Worm (Caenorhabditis elegans): ENCODE results near the gene Y43F8C.11.

Gene Y43F8C.11

DNA sequence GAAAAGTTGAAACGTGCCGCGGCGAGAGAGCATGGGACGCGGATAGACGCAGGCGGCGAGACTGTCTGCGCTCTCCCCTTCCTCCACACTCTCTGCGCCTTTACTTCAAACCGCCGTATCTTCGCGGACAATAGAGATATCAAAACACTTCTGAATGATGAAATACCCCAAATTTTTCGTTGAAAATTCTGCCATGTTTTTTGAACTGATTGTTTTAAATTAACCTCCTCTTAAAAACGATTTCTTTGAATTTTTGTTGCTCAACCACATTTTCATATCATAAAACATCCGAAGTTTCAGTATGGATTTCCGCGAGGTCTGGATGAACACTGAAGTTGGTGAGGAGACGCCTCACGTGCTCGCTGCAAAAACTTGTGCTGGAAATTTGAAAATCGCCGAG lies at the start of gene Y43F8C.11:
Y43F8C.11 (plus strand) TSS at position 301 of the 400 bp plus-strand sequence.
- TF ChIP-seq F13H6.1 (tag; optimal IDR thresholded peaks at IDR 0.05) (no peak), K09A11.1 (tag; optimal IDR thresholded peaks at IDR 0.05; ENCODE audit: insufficient read depth) (no peak), nhr-232 (tag; optimal IDR thresholded peaks at IDR 0.05) (no peak), ceh-48 (tag; optimal IDR thresholded peaks at IDR 0.05) (no peak), T23F11.4 (GFP tag; optimal IDR thresholded peaks at IDR 0.05) (no peak), pqm-1 (tag; optimal IDR thresholded peaks at IDR 0.05) (no peak), fkh-10 (GFP tag; optimal IDR thresholded peaks at IDR 0.05) (no peak), pat-9 (tag; optimal IDR thresholded peaks at IDR 0.05) (no peak)

ce11 chrV:19622440-19622914 lies 47.6 kb upstream of the Y43F8C.11 start, which contains the start of gene Y43F8C.3:
Gene Y43F8C.3, minus strand, starts transcription at chrV:19622626.
- TF ChIP-seq ceh-6 (GFP tag; optimal IDR thresholded peaks at IDR 0.05) (peak; percentile 50), mec-3 (tag; optimal IDR thresholded peaks at IDR 0.05; ENCODE audit: borderline replicate concordance) (no peak), elt-2 (tag; optimal IDR thresholded peaks at IDR 0.05) (peak; percentile 41), ceh-19 (GFP tag; optimal IDR thresholded peaks at IDR 0.05) (peak; percentile 72), hlh-30 (tag; optimal IDR thresholded peaks at IDR 0.05; ENCODE audit: insufficient read depth) (peak; percentile 46), syd-9 (tag; optimal IDR thresholded peaks at IDR 0.05) (peak; percentile 12), tbx-2 (tag; optimal IDR thresholded peaks at IDR 0.05) (peak; percentile 10), ceh-34 (tag; optimal IDR thresholded peaks at IDR 0.05) (peak; percentile 3), ceh-31 (tag; optimal IDR thresholded peaks at IDR 0.05) (peak; percentile 13), nfya-1 (tag; optimal IDR thresholded peaks at IDR 0.05) (peak; percentile 82), unc-55 (GFP tag; optimal IDR thresholded peaks at IDR 0.05) (peak; percentile 26), hlh-6 (tag; optimal IDR thresholded peaks at IDR 0.05) (no peak), ceh-18 (tag; optimal IDR thresholded peaks at IDR 0.05) (peak; percentile 51), pha-4 (tag; optimal IDR thresholded peaks at IDR 0.05) (no peak), K09A11.1 (tag; optimal IDR thresholded peaks at IDR 0.05; ENCODE audit: insufficient read depth) (peak; percentile 51), ref-2 (tag; optimal IDR thresholded peaks at IDR 0.05) (no peak), unc-42 (tag; optimal IDR thresholded peaks at IDR 0.05) (no peak), F13H6.1 (tag; optimal IDR thresholded peaks at IDR 0.05) (no peak), sox-2 (GFP tag; IDR thresholded peaks at IDR 0.05) (no peak), ceh-45 (GFP tag; IDR thresholded peaks at IDR 0.05) (no peak), ztf-16 (tag; optimal IDR thresholded peaks at IDR 0.05) (peak; percentile 20), che-1 (tag; optimal IDR thresholded peaks at IDR 0.05) (peak; percentile 49), ahr-1 (tag; optimal IDR thresholded peaks at IDR 0.05) (no peak), hlh-13 (GFP tag; optimal IDR thresholded peaks at IDR 0.05) (peak; percentile 21), unc-3 (GFP tag; conservative IDR thresholded peaks at IDR 0.05) (no peak), unc-3 (tag; optimal IDR thresholded peaks at IDR 0.05) (peak; percentile 5), dve-1 (tag; optimal IDR thresholded peaks at IDR 0.05) (peak; percentile 44), unc-86 (tag; optimal IDR thresholded peaks at IDR 0.05) (peak; percentile 29), T23F11.4 (GFP tag; optimal IDR thresholded peaks at IDR 0.05) (peak; percentile 17)

ce11 chrV:19623523-19624312 lies 46.3 kb upstream of the Y43F8C.11 start:
- TF ChIP-seq elt-2 (tag; optimal IDR thresholded peaks at IDR 0.05) (peak; percentile 81), lim-6 (tag; optimal IDR thresholded peaks at IDR 0.05) (no peak)

- TF ChIP-seq hlh-13 (GFP tag; optimal IDR thresholded peaks at IDR 0.05): no peak
- no peak for TF ChIP-seq tbx-7 (tag; optimal IDR thresholded peaks at IDR 0.05)
- no peak for TF ChIP-seq tbx-2 (tag; optimal IDR thresholded peaks at IDR 0.05)
- TF ChIP-seq rnt-1 (tag; optimal IDR thresholded peaks at IDR 0.05): no peak
- no peak for TF ChIP-seq ceh-24 (tag; optimal IDR thresholded peaks at IDR 0.05)
- TF ChIP-seq odd-2 (tag; optimal IDR thresholded peaks at IDR 0.05): no peak
- TF ChIP-seq dve-1 (tag; optimal IDR thresholded peaks at IDR 0.05): no peak
- TF ChIP-seq T23F11.4 (GFP tag; optimal IDR thresholded peaks at IDR 0.05): no peak
- TF ChIP-seq unc-3 (GFP tag; conservative IDR thresholded peaks at IDR 0.05): no peak
- no peak for TF ChIP-seq unc-3 (tag; optimal IDR thresholded peaks at IDR 0.05)
- TF ChIP-seq fax-1 (tag; optimal IDR thresholded peaks at IDR 0.05): no peak
- no peak for TF ChIP-seq gmeb-2 (tag; optimal IDR thresholded peaks at IDR 0.05)
- no peak for TF ChIP-seq ets-4 (tag; optimal IDR thresholded peaks at IDR 0.05)
- no peak for TF ChIP-seq ceh-19 (GFP tag; optimal IDR thresholded peaks at IDR 0.05)
- TF ChIP-seq ceh-45 (GFP tag; IDR thresholded peaks at IDR 0.05): no peak
- TF ChIP-seq ahr-1 (tag; optimal IDR thresholded peaks at IDR 0.05): no peak
Observed at ce11 chrV:19624749-19625148, 45.3 kb upstream of the Y43F8C.11 start, which contains the start of gene dyf-19. Gene dyf-19, plus strand, starts transcription at chrV:19625049.

Measured in whole organism, late embryonic.